Fruit fly (Drosophila melanogaster) whole organism, embryonic: ENCODE data around the gene Hr83.
A peak's percentile ranks its signal among the peaks of the same experiment; 100 is the strongest.

Source experiments
- B-H1 ChIP-seq: fragments of 200-800 bp; sonication (Bioruptor generic); IDR thresholded peaks from 3 replicates; pipeline ENCODE4 v1.3.6; 2022; ENCODE audit warnings: missing biosample characterization, missing genetic modification characterization
- C15 ChIP-seq: fragments of 200-800 bp; sonication (Bioruptor generic); IDR thresholded peaks from 3 replicates; pipeline ENCODE4 v1.3.6; 2022; ENCODE audit warnings: missing biosample characterization, missing genetic modification characterization
- CG1024 ChIP-seq: fragments of 200-800 bp; sonication (Bioruptor generic); IDR thresholded peaks from 2 replicates; pipeline ENCODE4 v1.3.6; 2022; ENCODE audit warnings: missing biosample characterization, missing genetic modification characterization
- CG10543 ChIP-seq: fragments of 200-800 bp; sonication (Bioruptor generic); optimal IDR thresholded peaks from 3 replicates; lab custom pipeline; 2017; ENCODE audit warnings: missing biosample characterization, mild to moderate bottlenecking, missing genetic modification characterization, moderate library complexity
- CG11093 ChIP-seq: fragments of 200-800 bp; sonication (Bioruptor generic); IDR thresholded peaks from 3 replicates; pipeline ENCODE4 v1.3.6; 2022; ENCODE audit warnings: missing biosample characterization, missing genetic modification characterization
- CG11504 ChIP-seq: fragments of 200-800 bp; sonication (Bioruptor generic); optimal IDR thresholded peaks from 3 replicates; lab custom pipeline; 2019; ENCODE audit warnings: missing biosample characterization, mild to moderate bottlenecking, missing genetic modification characterization, moderate library complexity
- CG12219 ChIP-seq: fragments of 200-800 bp; sonication (Bioruptor generic); optimal IDR thresholded peaks from 3 replicates; lab custom pipeline; 2018; ENCODE audit warnings: missing biosample characterization, mild to moderate bottlenecking, missing genetic modification characterization
- CG12769 ChIP-seq: fragments of 200-800 bp; sonication (Bioruptor generic); optimal IDR thresholded peaks from 2 replicates; lab custom pipeline; 2019; ENCODE audit warnings: missing biosample characterization, mild to moderate bottlenecking, missing genetic modification characterization, moderate library complexity
- CG13287 ChIP-seq: fragments of 200-800 bp; sonication (Bioruptor generic); IDR thresholded peaks from 2 replicates; pipeline ENCODE4 v1.3.6; 2022; ENCODE audit warnings: missing biosample characterization, missing genetic modification characterization; ENCODE audit not compliant: partially characterized antibody
- CG13296 ChIP-seq: fragments of 200-800 bp; sonication (Bioruptor generic); optimal IDR thresholded peaks from 3 replicates; lab custom pipeline; 2018; ENCODE audit warnings: missing biosample characterization, mild to moderate bottlenecking, missing genetic modification characterization
- CG15514 ChIP-seq: fragments of 200-800 bp; sonication (Bioruptor generic); optimal IDR thresholded peaks from 3 replicates; lab custom pipeline; 2017; ENCODE audit warnings: missing biosample characterization, missing genetic modification characterization, mild to moderate bottlenecking, moderate library complexity, missing genetic modification reagents
- CG16863 ChIP-seq: fragments of 200-800 bp; sonication (Bioruptor generic); optimal IDR thresholded peaks from 3 replicates; lab custom pipeline; 2016; ENCODE audit warnings: missing biosample characterization, missing genetic modification characterization
- CG2129 ChIP-seq: fragments of 200-800 bp; sonication (Bioruptor generic); IDR thresholded peaks from 2 replicates; pipeline ENCODE4 v1.3.6; 2022; ENCODE audit warnings: missing biosample characterization, missing genetic modification characterization; ENCODE audit not compliant: partially characterized antibody
- CG2875 ChIP-seq: fragments of 200-800 bp; sonication (Bioruptor generic); optimal IDR thresholded peaks from 2 replicates; lab custom pipeline; 2017; ENCODE audit warnings: missing biosample characterization, mild to moderate bottlenecking, missing genetic modification characterization, missing genetic modification reagents
- CG30403 ChIP-seq: fragments of 200-800 bp; sonication (Bioruptor generic); optimal IDR thresholded peaks from 3 replicates; lab custom pipeline; 2016; ENCODE audit warnings: missing biosample characterization, missing genetic modification characterization
- CG34376 ChIP-seq: fragments of 200-800 bp; sonication (Bioruptor generic); optimal IDR thresholded peaks from 2 replicates; lab custom pipeline; 2018; ENCODE audit warnings: missing biosample characterization, mild to moderate bottlenecking, missing genetic modification characterization
- CG3995 ChIP-seq: fragments of 200-800 bp; sonication (Bioruptor generic); optimal IDR thresholded peaks from 3 replicates; lab custom pipeline; 2016; ENCODE audit warnings: missing biosample characterization, missing genetic modification characterization
- CG42726 ChIP-seq: fragments of 200-800 bp; sonication (Bioruptor generic); IDR thresholded peaks from 2 replicates; pipeline ENCODE4 v1.3.6; 2022; ENCODE audit warnings: missing biosample characterization, missing genetic modification characterization; ENCODE audit not compliant: partially characterized antibody
- CG4404 ChIP-seq: fragments of 200-800 bp; sonication (Bioruptor generic); IDR thresholded peaks from 2 replicates; pipeline ENCODE4 v1.3.6; 2022; ENCODE audit warnings: missing biosample characterization, missing genetic modification characterization
- CG7987 ChIP-seq: fragments of 200-800 bp; sonication (Bioruptor generic); optimal IDR thresholded peaks from 2 replicates; lab custom pipeline; 2018; ENCODE audit warnings: missing biosample characterization, mild to moderate bottlenecking, missing genetic modification characterization, moderate library complexity
- CG8089 ChIP-seq: fragments of 200-800 bp; sonication (Bioruptor generic); optimal IDR thresholded peaks from 3 replicates; lab custom pipeline; 2016; ENCODE audit warnings: missing biosample characterization, missing genetic modification characterization
- CG8944 ChIP-seq: fragments of 200-800 bp; sonication (Bioruptor generic); optimal IDR thresholded peaks from 3 replicates; lab custom pipeline; 2016; ENCODE audit warnings: missing biosample characterization, missing genetic modification characterization
- CG9797 ChIP-seq: fragments of 200-800 bp; sonication (Bioruptor generic); optimal IDR thresholded peaks from 3 replicates; lab custom pipeline; 2018; ENCODE audit warnings: missing biosample characterization, mild to moderate bottlenecking, missing genetic modification characterization
- CG9876 ChIP-seq: fragments of 200-800 bp; sonication (Bioruptor generic); optimal IDR thresholded peaks from 2 replicates; lab custom pipeline; 2016; ENCODE audit warnings: missing biosample characterization, missing genetic modification characterization
- Chrac-16 ChIP-seq: fragments of 200-800 bp; sonication (Bioruptor generic); optimal IDR thresholded peaks from 3 replicates; lab custom pipeline; 2016; ENCODE audit warnings: missing biosample characterization, missing genetic modification characterization
- CoRest ChIP-seq: fragments of 200-800 bp; sonication (Bioruptor generic); optimal IDR thresholded peaks from 3 replicates; lab custom pipeline; 2018; ENCODE audit warnings: missing biosample characterization, mild to moderate bottlenecking, missing genetic modification characterization, moderate library complexity
- Hr39 ChIP-seq: fragments of >200 bp; optimal IDR thresholded peaks from 2 replicates; lab custom pipeline; 2017
- MBD-R2 ChIP-seq: fragments of 200-800 bp; sonication (Bioruptor generic); IDR thresholded peaks from 2 replicates; pipeline ENCODE4 v1.3.6; 2022; ENCODE audit warnings: missing biosample characterization, missing genetic modification characterization
- Med ChIP-seq: fragments of 200-800 bp; sonication (Bioruptor generic); peaks from one replicate; lab custom pipeline; 2016; ENCODE audit warnings: missing biosample characterization, missing genetic modification characterization, mild to moderate bottlenecking, inconsistent platforms, moderate library complexity
- Nf-YA ChIP-seq: fragments of 200-800 bp; sonication (Bioruptor generic); IDR thresholded peaks from 2 replicates; pipeline ENCODE4 v1.3.6; 2022; ENCODE audit warnings: missing biosample characterization, missing genetic modification characterization
- Ptx1 ChIP-seq: fragments of 200-800 bp; sonication (Bioruptor generic); IDR thresholded peaks from 2 replicates; pipeline ENCODE4 v1.3.6; 2022; ENCODE audit warnings: missing biosample characterization, missing genetic modification characterization
- Scr ChIP-seq: fragments of 200-800 bp; sonication (Bioruptor generic); IDR thresholded peaks from 2 replicates; pipeline ENCODE4 v1.3.6; 2022; ENCODE audit warnings: missing biosample characterization, missing genetic modification characterization; ENCODE audit not compliant: partially characterized antibody
- amos ChIP-seq: fragments of 200-800 bp; sonication (Bioruptor generic); IDR thresholded peaks from 2 replicates; pipeline ENCODE4 v1.3.6; 2022; ENCODE audit warnings: missing biosample characterization, missing genetic modification characterization; ENCODE audit not compliant: partially characterized antibody
- bigmax ChIP-seq: fragments of 200-800 bp; sonication (Bioruptor generic); optimal IDR thresholded peaks from 2 replicates; lab custom pipeline; 2018; ENCODE audit warnings: missing biosample characterization, mild to moderate bottlenecking, missing genetic modification characterization
- cato ChIP-seq: fragments of 200-800 bp; sonication (Bioruptor generic); optimal IDR thresholded peaks from 2 replicates; lab custom pipeline; 2016; ENCODE audit warnings: missing biosample characterization, missing genetic modification characterization, borderline replicate concordance
- chif ChIP-seq, 2 experiments: fragments of 200-800 bp; sonication (Bioruptor generic); optimal IDR thresholded peaks; 3 replicates each; lab custom pipeline; 2016; ENCODE audit warnings: missing biosample characterization in 2 of 2, missing genetic modification characterization in 2 of 2
- gt ChIP-seq: fragments of 200-800 bp; sonication (Bioruptor generic); IDR thresholded peaks from 2 replicates; pipeline ENCODE4 v1.3.6; 2022; ENCODE audit warnings: missing biosample characterization, missing genetic modification characterization
- lov ChIP-seq, 2 experiments: fragments of 200-800 bp in 1 of 2; fragments of >200 bp in 1 of 2; sonication (Bioruptor generic) in 1 of 2; IDR thresholded peaks in 1 of 2; optimal IDR thresholded peaks in 1 of 2; 2 replicates in 1 of 2; 3 replicates in 1 of 2; pipeline versions ENCODE4 v1.3.6 to Lab custom; 2017 to 2022; ENCODE audit warnings: missing biosample characterization in 1 of 2, missing genetic modification characterization in 1 of 2
- mirr ChIP-seq: fragments of 200-800 bp; sonication (Bioruptor generic); optimal IDR thresholded peaks from 3 replicates; lab custom pipeline; 2018; ENCODE audit warnings: missing biosample characterization, mild to moderate bottlenecking, missing genetic modification characterization
- nau ChIP-seq: fragments of 200-800 bp; sonication (Bioruptor generic); optimal IDR thresholded peaks from 3 replicates; lab custom pipeline; 2017; ENCODE audit warnings: missing biosample characterization, mild to moderate bottlenecking, missing genetic modification characterization, missing genetic modification reagents
- pros ChIP-seq: fragments of 200-800 bp; sonication (Bioruptor generic); optimal IDR thresholded peaks from 3 replicates; lab custom pipeline; 2019; ENCODE audit warnings: missing biosample characterization, mild to moderate bottlenecking, missing genetic modification characterization, moderate library complexity
- pum ChIP-seq: fragments of 200-800 bp; sonication (Bioruptor generic); optimal IDR thresholded peaks from 2 replicates; lab custom pipeline; 2016; ENCODE audit warnings: missing biosample characterization, missing genetic modification characterization
- run ChIP-seq: fragments of 200-800 bp; sonication (Bioruptor generic); optimal IDR thresholded peaks from 3 replicates; lab custom pipeline; 2018; ENCODE audit warnings: missing biosample characterization, mild to moderate bottlenecking, missing genetic modification characterization
- sob ChIP-seq: fragments of 200-800 bp; sonication (Bioruptor generic); IDR thresholded peaks from 2 replicates; pipeline ENCODE4 v1.3.6; 2022; ENCODE audit warnings: missing biosample characterization, missing genetic modification characterization
- ssp ChIP-seq: fragments of 200-800 bp; sonication (Bioruptor generic); IDR thresholded peaks from 2 replicates; pipeline ENCODE4 v1.3.6; 2022; ENCODE audit warnings: missing biosample characterization, missing genetic modification characterization
- tin ChIP-seq: fragments of 200-800 bp; sonication (Bioruptor generic); optimal IDR thresholded peaks from 3 replicates; lab custom pipeline; 2016; ENCODE audit warnings: missing biosample characterization, missing genetic modification characterization
- tx ChIP-seq: fragments of 200-800 bp; sonication (Bioruptor generic); optimal IDR thresholded peaks from 2 replicates; lab custom pipeline; 2016; ENCODE audit warnings: missing biosample characterization, missing genetic modification characterization
- unpg ChIP-seq: fragments of 200-800 bp; sonication (Bioruptor generic); optimal IDR thresholded peaks from 3 replicates; lab custom pipeline; 2018; ENCODE audit warnings: missing biosample characterization, mild to moderate bottlenecking, missing genetic modification characterization, moderate library complexity
- z ChIP-seq: fragments of 200-800 bp; sonication (Bioruptor generic); IDR thresholded peaks from 3 replicates; pipeline ENCODE4 v1.3.6; 2022; ENCODE audit warnings: missing biosample characterization, missing genetic modification characterization
- zen2 ChIP-seq: fragments of 200-800 bp; sonication (Bioruptor generic); IDR thresholded peaks from 3 replicates; pipeline ENCODE4 v1.3.6; 2022; ENCODE audit warnings: missing biosample characterization, missing genetic modification characterization; ENCODE audit not compliant: partially characterized antibody

Hr83 gene

dm6 chr3R:6368100-6368499, 19.1 kb downstream of the Hr83 start, which contains the start of gene CG42724 (continued):
- TF ChIP-seq CG10543 (no peak), CG2875 (GFP tag; lab: Kevin White, UChicago) (no peak), cato (no peak), bigmax (GFP tag; lab: Kevin White, UChicago) (no peak), CoRest (tag; lab: Kevin White, UChicago) (no peak), pros (GFP tag; lab: Kevin White, UChicago) (no peak), pum (GFP tag; lab: Kevin White, UChicago) (peak; percentile 71), Hr39 (lab: Kevin White, UChicago) (no peak), CG1024 (peak; percentile 35; the same call in 1 of the 2 replicates), CG11504 (tag; lab: Kevin White, UChicago) (no peak), Ptx1 (GFP tag; lab: Robert Waterston, UW) (peak; percentile 74), Nf-YA (GFP tag; lab: Robert Waterston, UW) (no peak), run (tag; lab: Kevin White, UChicago) (no peak), CG15514 (no peak), CG4404 (no peak), CG30403 (peak; percentile 71), MBD-R2 (GFP tag; lab: Robert Waterston, UW) (peak; percentile 73), Chrac-16 (GFP tag; lab: Kevin White, UChicago) (peak; percentile 71), nau (GFP tag; lab: Kevin White, UChicago) (no peak), chif (GFP tag; optimal IDR thresholded peaks at IDR 0.05; lab: Kevin White, UChicago) (peak; percentile 32 to 65), CG13296 (GFP tag; lab: Kevin White, UChicago) (no peak), ssp (GFP tag; lab: Robert Waterston, UW) (peak; percentile 33), CG9797 (peak; percentile 58), tx (GFP tag; lab: Kevin White, UChicago) (peak; percentile 62), CG8089 (peak; percentile 46), gt (GFP tag; lab: Robert Waterston, UW) (no peak), CG3995 (GFP tag; lab: Kevin White, UChicago) (peak; percentile 92), unpg (no peak), CG16863 (GFP tag; lab: Kevin White, UChicago) (peak; percentile 70), CG8944 (GFP tag; lab: Kevin White, UChicago) (peak; percentile 68), CG13287 (peak; percentile 8; the same call in 1 of the 2 replicates), CG7987 (GFP tag; lab: Kevin White, UChicago) (no peak), tin (GFP tag; lab: Kevin White, UChicago) (peak; percentile 42), CG11093 (GFP tag; lab: Robert Waterston, UW) (no peak; the same call in 2 of the 3 replicates), B-H1 (GFP tag; lab: Robert Waterston, UW) (peak; percentile 15; the same call in 1 of the 3 replicates), CG12769 (no peak), sob (GFP tag; lab: Robert Waterston, UW) (peak; percentile 45), Scr (GFP tag; lab: Robert Waterston, UW) (peak; percentile 35), Med (GFP tag; lab: Kevin White, UChicago) (peak; percentile 96), CG2129 (GFP tag; lab: Robert Waterston, UW) (no peak), CG9876 (peak; percentile 75), CG34376 (peak; percentile 13), zen2 (GFP tag; lab: Robert Waterston, UW) (no peak; the same call in 2 of the 3 replicates), CG12219 (no peak), C15 (0 out of 3 replicates have a peak, but pooled peaks have one; percentile 9), z (GFP tag; lab: Robert Waterston, UW) (no peak), amos (GFP tag; lab: Robert Waterston, UW) (peak; percentile 48; the same call in 1 of the 2 replicates), CG42726 (GFP tag; lab: Robert Waterston, UW) (no peak), mirr (GFP tag; lab: Kevin White, UChicago) (no peak), lov (optimal IDR thresholded peaks at IDR 0.05; lab: Kevin White, UChicago) (no peak), lov (GFP tag; IDR thresholded peaks at IDR 0.05; lab: Robert Waterston, UW) (0 out of 3 replicates have a peak, but pooled peaks have one; percentile 32)
